Worm (Caenorhabditis elegans): ENCODE results near the gene lect-2.
A peak's percentile ranks its signal among the peaks of the same experiment; 100 is the strongest.

Gene lect-2

ce11 chrII:5772547-5773142, 17.9 kb upstream of the lect-2 start (continued):
- TF ChIP-seq fax-1 (tag; optimal IDR thresholded peaks at IDR 0.05) (peak; percentile 38), ceh-24 (tag; optimal IDR thresholded peaks at IDR 0.05) (peak; percentile 8), tbx-7 (tag; optimal IDR thresholded peaks at IDR 0.05) (no peak), T23F11.4 (GFP tag; optimal IDR thresholded peaks at IDR 0.05) (peak; percentile 51), pag-3 (tag; optimal IDR thresholded peaks at IDR 0.05; ENCODE audit: borderline replicate concordance) (no peak), elt-2 (tag; optimal IDR thresholded peaks at IDR 0.05) (peak; percentile 87), ceh-31 (tag; optimal IDR thresholded peaks at IDR 0.05) (peak; percentile 52), hlh-6 (tag; optimal IDR thresholded peaks at IDR 0.05) (peak; percentile 48), pqm-1 (tag; optimal IDR thresholded peaks at IDR 0.05) (peak; percentile 9), ahr-1 (tag; optimal IDR thresholded peaks at IDR 0.05) (no peak), ceh-48 (tag; optimal IDR thresholded peaks at IDR 0.05) (peak; percentile 33), madf-2 (tag; optimal IDR thresholded peaks at IDR 0.05) (peak; percentile 47), sox-4 (tag; optimal IDR thresholded peaks at IDR 0.05) (peak; percentile 56), nhr-11 (tag; optimal IDR thresholded peaks at IDR 0.05) (no peak), ceh-22 (tag; optimal IDR thresholded peaks at IDR 0.05) (no peak), unc-86 (tag; optimal IDR thresholded peaks at IDR 0.05) (no peak), hlh-13 (GFP tag; optimal IDR thresholded peaks at IDR 0.05) (peak; percentile 59), F13H6.1 (tag; optimal IDR thresholded peaks at IDR 0.05) (no peak), npax-4 (tag; optimal IDR thresholded peaks at IDR 0.05) (no peak), Y22D7AL.16 (tag; optimal IDR thresholded peaks at IDR 0.05) (peak; percentile 18), fkh-10 (GFP tag; optimal IDR thresholded peaks at IDR 0.05) (no peak), elt-4 (tag; optimal IDR thresholded peaks at IDR 0.05) (no peak), che-1 (tag; optimal IDR thresholded peaks at IDR 0.05) (peak; percentile 70), ttx-3 (tag; optimal IDR thresholded peaks at IDR 0.05) (peak; percentile 36), ets-4 (tag; optimal IDR thresholded peaks at IDR 0.05) (no peak), ceh-30 (tag; optimal IDR thresholded peaks at IDR 0.05) (no peak), mec-3 (tag; optimal IDR thresholded peaks at IDR 0.05; ENCODE audit: borderline replicate concordance) (no peak), ceh-9 (tag; optimal IDR thresholded peaks at IDR 0.05) (no peak), dve-1 (tag; optimal IDR thresholded peaks at IDR 0.05) (peak; percentile 66), ceh-2 (tag; optimal IDR thresholded peaks at IDR 0.05) (peak; percentile 46), eyg-1 (tag; optimal IDR thresholded peaks at IDR 0.05) (peak; percentile 43), sox-2 (GFP tag; IDR thresholded peaks at IDR 0.05) (no peak; the same call in 1 of the 2 replicates), rnt-1 (tag; optimal IDR thresholded peaks at IDR 0.05) (no peak), gmeb-2 (tag; optimal IDR thresholded peaks at IDR 0.05) (no peak), fkh-6 (tag; optimal IDR thresholded peaks at IDR 0.05) (peak; percentile 59), ceh-6 (GFP tag; optimal IDR thresholded peaks at IDR 0.05) (peak; percentile 68), unc-3 (GFP tag; conservative IDR thresholded peaks at IDR 0.05) (peak; percentile 21; the same call in 1 of the 2 replicates), unc-3 (tag; optimal IDR thresholded peaks at IDR 0.05) (no peak), sdc-2 (tag; optimal IDR thresholded peaks at IDR 0.05) (peak; percentile 48), nhr-232 (tag; optimal IDR thresholded peaks at IDR 0.05) (peak; percentile 44), ztf-16 (tag; optimal IDR thresholded peaks at IDR 0.05) (peak; percentile 28), odd-2 (tag; optimal IDR thresholded peaks at IDR 0.05) (no peak), C08G9.2 (tag; optimal IDR thresholded peaks at IDR 0.05) (peak; percentile 47), tbx-2 (tag; optimal IDR thresholded peaks at IDR 0.05) (peak; percentile 48), hlh-30 (tag; optimal IDR thresholded peaks at IDR 0.05; ENCODE audit: insufficient read depth) (peak; percentile 39), unc-55 (GFP tag; optimal IDR thresholded peaks at IDR 0.05) (no peak)

Data from whole organism, late embryonic.